Worm (Caenorhabditis elegans): ENCODE data around the gene F59A6.12.
A peak's percentile ranks its signal among the peaks of the same experiment; 100 is the strongest.

Gene F59A6.12

DNA sequence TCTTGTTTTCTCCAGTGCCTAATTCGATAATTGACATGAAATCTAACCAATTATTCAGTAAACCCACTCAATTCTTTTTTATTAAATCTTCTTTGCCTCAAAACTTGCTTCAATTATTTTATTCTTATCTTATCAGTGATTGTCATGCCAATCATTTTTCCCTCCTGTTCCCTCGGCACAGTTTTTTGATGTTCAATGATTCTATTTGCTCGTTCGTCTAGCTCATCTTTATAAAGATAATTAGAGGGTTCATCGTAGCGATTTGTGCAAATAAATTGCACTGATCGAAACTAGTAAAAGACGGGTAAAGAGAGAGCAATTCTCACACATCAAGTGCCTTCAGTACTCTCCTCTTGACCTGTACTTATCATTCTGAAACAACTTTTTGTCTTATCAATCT, 44.2 kb downstream of the F59A6.12 start:
- TF ChIP-seq mef-2 (tag; optimal IDR thresholded peaks at IDR 0.05) (no peak), elt-2 (tag; optimal IDR thresholded peaks at IDR 0.05) (peak; percentile 84)

DNA sequence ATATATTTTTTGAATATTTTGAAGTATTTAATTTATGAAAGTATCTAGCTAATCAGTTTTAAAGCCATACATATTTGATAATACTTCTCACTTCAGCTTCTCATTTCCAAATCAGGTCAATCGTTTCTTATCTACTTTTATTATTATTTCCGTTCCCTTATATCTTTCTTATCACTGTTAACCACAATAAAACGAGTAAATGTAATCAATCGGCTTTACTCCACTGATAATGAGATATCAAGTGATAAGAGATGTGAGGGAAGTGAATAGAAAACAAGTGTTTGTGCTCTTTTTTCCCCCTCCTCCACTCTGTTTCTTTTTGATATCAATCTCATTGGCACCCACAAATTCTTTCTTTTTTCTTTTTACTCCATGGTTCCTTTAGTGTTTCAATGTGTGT, 45.3 kb downstream of the F59A6.12 start:
- TF ChIP-seq lin-14 (GFP tag; optimal IDR thresholded peaks at IDR 0.05) (peak; percentile 30), ztf-11 (tag; optimal IDR thresholded peaks at IDR 0.05) (no peak), elt-2 (tag; optimal IDR thresholded peaks at IDR 0.05) (peak; percentile 97), fkh-10 (GFP tag; optimal IDR thresholded peaks at IDR 0.05) (no peak), nhr-12 (tag; optimal IDR thresholded peaks at IDR 0.05) (no peak), zip-4 (GFP tag; optimal IDR thresholded peaks at IDR 0.05) (no peak), pqm-1 (tag; optimal IDR thresholded peaks at IDR 0.05) (peak; percentile 0)

Measured in whole organism, L1 larva.